Fruit fly (Drosophila melanogaster) whole organism: Measurements from ENCODE around the gene CG17221.
A peak's percentile ranks its signal among the peaks of the same experiment; 100 is the strongest.

Experiments
- CG8478 ChIP-seq: fragments of >200 bp; optimal IDR thresholded peaks from 2 replicates; lab custom pipeline; 2018; ENCODE audit warnings: inconsistent platforms
- Dll ChIP-seq: fragments of >200 bp; optimal IDR thresholded peaks from 2 replicates; lab custom pipeline; 2017
- EcR ChIP-seq, 2 experiments: fragments of >200 bp; optimal IDR thresholded peaks; 2 replicates each; lab custom pipeline; 2017; ENCODE audit warnings: missing biosample characterization in 2 of 2, missing genetic modification characterization in 2 of 2, missing genetic modification reagents in 2 of 2
- psq ChIP-seq: fragments of >200 bp; optimal IDR thresholded peaks from 2 replicates; lab custom pipeline; 2017

- TF ChIP-seq EcR (GFP tag; optimal IDR thresholded peaks at IDR 0.05; lab: Kevin White, UChicago) = no peak
- no peak for TF ChIP-seq Dll
- TF ChIP-seq CG8478 (lab: Kevin White, UChicago) = peak; percentile 11
- TF ChIP-seq psq (lab: Kevin White, UChicago) = no peak
These were observed 46.5 kb upstream of the CG17221 start for dm6 chr2L:2993236-2993635.
